Worm (Caenorhabditis elegans): ENCODE results near the gene cyb-1.

DNA sequence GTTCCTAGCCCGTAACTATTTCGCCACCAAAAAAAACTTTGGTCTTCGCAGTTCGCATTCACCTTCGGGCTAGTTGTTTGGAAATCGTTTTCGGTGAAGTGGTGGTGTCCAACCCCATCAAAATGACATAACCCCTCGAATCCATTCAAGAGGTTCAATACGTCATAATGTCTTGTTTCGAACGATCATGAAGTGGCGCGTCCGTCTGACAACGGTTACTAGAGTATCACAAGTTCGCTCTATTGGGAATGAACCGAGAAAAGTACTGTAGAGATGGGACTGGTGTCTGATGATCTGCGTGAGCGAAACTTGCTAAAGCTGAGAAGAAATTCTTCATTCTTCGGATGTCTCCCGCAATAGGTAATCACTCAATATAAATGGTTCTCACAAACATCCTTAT lies 7.3 kb upstream of the cyb-1 start, which contains the start of gene ZC168.2:
- no peak for TF ChIP-seq F13H6.1 (tag; optimal IDR thresholded peaks at IDR 0.05)
- TF ChIP-seq unc-86 (tag; optimal IDR thresholded peaks at IDR 0.05) = no peak
- TF ChIP-seq elt-2 (tag; optimal IDR thresholded peaks at IDR 0.05) = no peak
- no peak for TF ChIP-seq nhr-232 (tag; optimal IDR thresholded peaks at IDR 0.05)
- no peak for TF ChIP-seq hlh-15 (tag; optimal IDR thresholded peaks at IDR 0.05)
- no peak for TF ChIP-seq dmd-4 (tag; optimal IDR thresholded peaks at IDR 0.05; ENCODE audit: borderline replicate concordance)
- no peak for TF ChIP-seq ref-2 (tag; optimal IDR thresholded peaks at IDR 0.05)
- no peak for TF ChIP-seq fkh-10 (GFP tag; optimal IDR thresholded peaks at IDR 0.05)
- TF ChIP-seq gmeb-2 (tag; optimal IDR thresholded peaks at IDR 0.05) = no peak
- TF ChIP-seq ceh-31 (tag; optimal IDR thresholded peaks at IDR 0.05) = no peak
- no peak for TF ChIP-seq hlh-8 (tag; optimal IDR thresholded peaks at IDR 0.05)
